Worm (Caenorhabditis elegans): Measurements from ENCODE around the gene F20A1.6.

The F20A1.6 gene

ce11 chrV:7021772-7022171 lies 5.2 kb downstream of the F20A1.6 start, which contains the start of gene F20A1.4 (continued):
- TF ChIP-seq aptf-3 (GFP tag; IDR thresholded peaks at IDR 0.05) (no peak), ama-1 (optimal IDR thresholded peaks at IDR 0.05) (no peak), ama-1 (GFP tag; optimal IDR thresholded peaks at IDR 0.05) (no peak), atf-7 (tag; optimal IDR thresholded peaks at IDR 0.05) (no peak), let-526 (GFP tag; IDR thresholded peaks at IDR 0.05) (no peak), rec-8 (tag; optimal IDR thresholded peaks at IDR 0.05) (no peak), chd-7 (tag; optimal IDR thresholded peaks at IDR 0.05) (no peak)

ce11 chrV:7017059-7017458 lies 9.9 kb downstream of the F20A1.6 start, which contains the start of gene srsx-32:
Gene srsx-32, plus strand, starts transcription at chrV:7017359.
- TF ChIP-seq ceh-91 (GFP tag; IDR thresholded peaks at IDR 0.05), result no peak

ce11 chrV:7015872-7016271 lies 11.1 kb downstream of the F20A1.6 start, which contains the start of gene C33G8.13:
Gene C33G8.13, minus strand, starts transcription at chrV:7015972.
- no peak for TF ChIP-seq C06A6.2 (GFP tag; conservative IDR thresholded peaks at IDR 0.05)
- TF ChIP-seq nhr-120 (GFP tag; IDR thresholded peaks at IDR 0.05), result no peak
- no peak for TF ChIP-seq Y56A3A.18 (GFP tag; IDR thresholded peaks at IDR 0.05)
- no peak for TF ChIP-seq xnd-1 (tag; optimal IDR thresholded peaks at IDR 0.05)
- no peak for TF ChIP-seq cebp-1 (GFP tag; IDR thresholded peaks at IDR 0.05)
- no peak for TF ChIP-seq cebp-1 (tag; optimal IDR thresholded peaks at IDR 0.05)
- TF ChIP-seq mxl-1 (tag; optimal IDR thresholded peaks at IDR 0.05), result no peak
- no peak for TF ChIP-seq chd-7 (tag; optimal IDR thresholded peaks at IDR 0.05)
- no peak for TF ChIP-seq tbp1 (GFP tag; optimal IDR thresholded peaks at IDR 0.05)
- no peak for TF ChIP-seq zim-3 (tag; optimal IDR thresholded peaks at IDR 0.05)
- no peak for TF ChIP-seq K11D2.4 (GFP tag; IDR thresholded peaks at IDR 0.05)
- TF ChIP-seq gei-17 (GFP tag; optimal IDR thresholded peaks at IDR 0.05), result no peak
- TF ChIP-seq madf-3 (GFP tag; IDR thresholded peaks at IDR 0.05), result no peak
- no peak for TF ChIP-seq F57C9.4 (tag; optimal IDR thresholded peaks at IDR 0.05)
- no peak for TF ChIP-seq nfyb-1 (GFP tag; IDR thresholded peaks at IDR 0.05)

ce11 chrV:7012617-7013016 lies 14.3 kb downstream of the F20A1.6 start, which contains the start of gene srw-127:
Gene srw-127, plus strand, starts transcription at chrV:7012917.
- TF ChIP-seq Y95B8A.8 (GFP tag; IDR thresholded peaks at IDR 0.05) (no peak), bed-2 (GFP tag; IDR thresholded peaks at IDR 0.05) (no peak), nhr-27 (tag; optimal IDR thresholded peaks at IDR 0.05) (no peak), D2030.7 (GFP tag; IDR thresholded peaks at IDR 0.05) (no peak), B0019.2 (GFP tag; conservative IDR thresholded peaks at IDR 0.05) (no peak), lin-40 (tag; optimal IDR thresholded peaks at IDR 0.05) (no peak), gei-17 (GFP tag; optimal IDR thresholded peaks at IDR 0.05) (no peak), unc-130 (GFP tag; optimal IDR thresholded peaks at IDR 0.05) (no peak), rcor-1 (GFP tag; IDR thresholded peaks at IDR 0.05) (no peak), ztf-26 (tag; optimal IDR thresholded peaks at IDR 0.05) (no peak), attf-6 (GFP tag; IDR thresholded peaks at IDR 0.05) (no peak), Y56A3A.18 (GFP tag; IDR thresholded peaks at IDR 0.05) (no peak)

ce11 chrV:7009461-7009860 lies 17.5 kb downstream of the F20A1.6 start, which contains the start of gene C33G8.2:
Gene C33G8.2, plus strand, starts transcription at chrV:7009761.
- TF ChIP-seq C17E4.6 (GFP tag; IDR thresholded peaks at IDR 0.05), result no peak
- no peak for TF ChIP-seq ceh-100 (GFP tag; IDR thresholded peaks at IDR 0.05)
- TF ChIP-seq mes-4 (tag; optimal IDR thresholded peaks at IDR 0.05), result no peak

Data from whole organism, young adult.